Fruit fly (Drosophila melanogaster) whole organism, embryonic: ENCODE results near the gene CG6163.

Experiments used
- Atf6 ChIP-seq: fragments of 200-800 bp; sonication (Bioruptor generic); IDR thresholded peaks from 2 replicates; pipeline ENCODE4 v1.3.6; 2022; ENCODE audit warnings: missing biosample characterization, missing genetic modification characterization
- CG10321 ChIP-seq: fragments of 200-800 bp; sonication (Bioruptor generic); IDR thresholded peaks from 2 replicates; pipeline ENCODE4 v1.3.6; 2022; ENCODE audit warnings: missing biosample characterization, missing genetic modification characterization
- CG10366 ChIP-seq: fragments of 200-800 bp; sonication (Bioruptor generic); IDR thresholded peaks from 2 replicates; pipeline ENCODE4 v1.3.6; 2022; ENCODE audit warnings: missing biosample characterization, missing genetic modification characterization
- CG11723 ChIP-seq: fragments of 200-800 bp; sonication (Bioruptor generic); optimal IDR thresholded peaks from 2 replicates; lab custom pipeline; 2017; ENCODE audit warnings: missing biosample characterization, mild to moderate bottlenecking, missing genetic modification characterization
- CG13287 ChIP-seq: fragments of 200-800 bp; sonication (Bioruptor generic); IDR thresholded peaks from 2 replicates; pipeline ENCODE4 v1.3.6; 2022; ENCODE audit warnings: missing biosample characterization, missing genetic modification characterization; ENCODE audit not compliant: partially characterized antibody
- CG13624 ChIP-seq: fragments of 200-800 bp; sonication (Bioruptor generic); optimal IDR thresholded peaks from 2 replicates; lab custom pipeline; 2016; ENCODE audit warnings: missing biosample characterization, missing genetic modification characterization
- CG13894 ChIP-seq: fragments of 200-800 bp; sonication (Bioruptor generic); optimal IDR thresholded peaks from 3 replicates; lab custom pipeline; 2018; ENCODE audit warnings: missing biosample characterization, mild to moderate bottlenecking, missing genetic modification characterization, moderate library complexity
- CG15696 ChIP-seq: fragments of 200-800 bp; sonication (Bioruptor generic); optimal IDR thresholded peaks from 2 replicates; lab custom pipeline; 2019; ENCODE audit warnings: missing biosample characterization, mild to moderate bottlenecking, missing genetic modification characterization, moderate library complexity
- CG1603 ChIP-seq: fragments of 200-800 bp; sonication (Bioruptor generic); optimal IDR thresholded peaks from 2 replicates; lab custom pipeline; 2019; ENCODE audit warnings: missing biosample characterization, mild to moderate bottlenecking, missing genetic modification characterization, moderate library complexity
- CG2120 ChIP-seq: fragments of 200-800 bp; sonication (Bioruptor generic); optimal IDR thresholded peaks from 3 replicates; lab custom pipeline; 2016; ENCODE audit warnings: missing biosample characterization, missing genetic modification characterization
- CG2678 ChIP-seq: fragments of 200-800 bp; sonication (Bioruptor generic); optimal IDR thresholded peaks from 3 replicates; lab custom pipeline; 2019; ENCODE audit warnings: missing biosample characterization, mild to moderate bottlenecking, missing genetic modification characterization, moderate library complexity
- CG2712 ChIP-seq: fragments of 200-800 bp; optimal IDR thresholded peaks from 3 replicates; lab custom pipeline; 2019; ENCODE audit warnings: missing biosample characterization, mild to moderate bottlenecking, missing genetic modification characterization, moderate library complexity
- CG3163 ChIP-seq: fragments of 200-800 bp; sonication (Bioruptor generic); optimal IDR thresholded peaks from 3 replicates; lab custom pipeline; 2016; ENCODE audit warnings: missing biosample characterization, missing genetic modification characterization
- CG32532 ChIP-seq: fragments of 200-800 bp; sonication (Bioruptor generic); IDR thresholded peaks from 2 replicates; pipeline ENCODE4 v1.3.6; 2022; ENCODE audit warnings: missing biosample characterization, missing genetic modification characterization
- CG34224 ChIP-seq: fragments of 200-800 bp; sonication (Bioruptor generic); IDR thresholded peaks from 3 replicates; pipeline ENCODE4 v1.3.6; 2022; ENCODE audit warnings: missing biosample characterization, missing genetic modification characterization; ENCODE audit not compliant: partially characterized antibody
- CG9727 ChIP-seq: fragments of 200-800 bp; sonication (Bioruptor generic); optimal IDR thresholded peaks from 3 replicates; lab custom pipeline; 2017; ENCODE audit warnings: missing biosample characterization, mild to moderate bottlenecking, missing genetic modification characterization
- D19A ChIP-seq: fragments of 200-800 bp; optimal IDR thresholded peaks from 3 replicates; lab custom pipeline; 2019; ENCODE audit warnings: missing biosample characterization, mild to moderate bottlenecking, missing genetic modification characterization, moderate library complexity
- Dfd ChIP-seq, 2 experiments: fragments of >200 bp; optimal IDR thresholded peaks; 2 replicates each; lab custom pipeline; 2017; ENCODE audit warnings: missing biosample characterization in 2 of 2, missing genetic modification characterization in 2 of 2
- Dip3 ChIP-seq: fragments of 200-800 bp; sonication (Bioruptor generic); optimal IDR thresholded peaks from 3 replicates; lab custom pipeline; 2016; ENCODE audit warnings: missing biosample characterization, missing genetic modification characterization
- E2f2 ChIP-seq: fragments of 200-800 bp; sonication (Bioruptor generic); IDR thresholded peaks from 2 replicates; pipeline ENCODE4 v1.3.6; 2022; ENCODE audit warnings: missing biosample characterization, missing genetic modification characterization
- Elba2 ChIP-seq: fragments of 200-800 bp; sonication (Bioruptor generic); optimal IDR thresholded peaks from 3 replicates; lab custom pipeline; 2016; ENCODE audit warnings: missing biosample characterization, missing genetic modification characterization
- HmgD ChIP-seq: fragments of 200-800 bp; sonication (Bioruptor generic); optimal IDR thresholded peaks from 3 replicates; lab custom pipeline; 2016; ENCODE audit warnings: missing biosample characterization, missing genetic modification characterization
- Hmr ChIP-seq: fragments of 200-800 bp; sonication (Bioruptor generic); optimal IDR thresholded peaks from 3 replicates; lab custom pipeline; 2017; ENCODE audit warnings: mild to moderate bottlenecking, missing biosample characterization, missing genetic modification reagents, missing genetic modification characterization
- MBD-R2 ChIP-seq: fragments of 200-800 bp; sonication (Bioruptor generic); IDR thresholded peaks from 2 replicates; pipeline ENCODE4 v1.3.6; 2022; ENCODE audit warnings: missing biosample characterization, missing genetic modification characterization
- MTF-1 ChIP-seq: fragments of 200-800 bp; sonication (Bioruptor generic); optimal IDR thresholded peaks from 2 replicates; lab custom pipeline; 2018; ENCODE audit warnings: missing biosample characterization, mild to moderate bottlenecking, missing genetic modification characterization, borderline replicate concordance
- Meics ChIP-seq: fragments of 200-800 bp; sonication (Bioruptor generic); optimal IDR thresholded peaks from 2 replicates; lab custom pipeline; 2017; ENCODE audit warnings: missing biosample characterization, mild to moderate bottlenecking, missing genetic modification characterization
- Oaz ChIP-seq: fragments of 200-800 bp; sonication (Bioruptor generic); IDR thresholded peaks from 2 replicates; pipeline ENCODE4 v1.3.6; 2022; ENCODE audit warnings: missing biosample characterization, missing genetic modification characterization
- Ptx1 ChIP-seq: fragments of 200-800 bp; sonication (Bioruptor generic); IDR thresholded peaks from 2 replicates; pipeline ENCODE4 v1.3.6; 2022; ENCODE audit warnings: missing biosample characterization, missing genetic modification characterization
- Scr ChIP-seq: fragments of 200-800 bp; sonication (Bioruptor generic); IDR thresholded peaks from 2 replicates; pipeline ENCODE4 v1.3.6; 2022; ENCODE audit warnings: missing biosample characterization, missing genetic modification characterization; ENCODE audit not compliant: partially characterized antibody
- Vsx1 ChIP-seq: fragments of 200-800 bp; sonication (Bioruptor generic); optimal IDR thresholded peaks from 2 replicates; lab custom pipeline; 2017; ENCODE audit warnings: missing biosample characterization, mild to moderate bottlenecking, missing genetic modification characterization, missing genetic modification reagents
- Xbp1 ChIP-seq: fragments of 200-800 bp; sonication (Bioruptor generic); optimal IDR thresholded peaks from 3 replicates; lab custom pipeline; 2016; ENCODE audit warnings: missing biosample characterization, mild to moderate bottlenecking, missing genetic modification characterization
- al ChIP-seq: fragments of 200-800 bp; sonication (Bioruptor generic); IDR thresholded peaks from 2 replicates; pipeline ENCODE4 v1.3.6; 2022; ENCODE audit warnings: missing biosample characterization, missing genetic modification characterization
- ap ChIP-seq: fragments of 200-800 bp; sonication (Bioruptor generic); IDR thresholded peaks from 2 replicates; pipeline ENCODE4 v1.3.6; 2022; ENCODE audit warnings: missing biosample characterization, missing genetic modification characterization
- ato ChIP-seq: fragments of 200-800 bp; sonication (Bioruptor generic); IDR thresholded peaks from 2 replicates; pipeline ENCODE4 v1.3.6; 2022; ENCODE audit warnings: missing biosample characterization, missing genetic modification characterization; ENCODE audit not compliant: partially characterized antibody
- bcd ChIP-seq: fragments of 200-800 bp; sonication (Bioruptor generic); optimal IDR thresholded peaks from 2 replicates; lab custom pipeline; 2017; ENCODE audit warnings: missing biosample characterization, mild to moderate bottlenecking, missing genetic modification characterization
- caup ChIP-seq: fragments of 200-800 bp; sonication (Bioruptor generic); optimal IDR thresholded peaks from 3 replicates; lab custom pipeline; 2017; ENCODE audit warnings: missing biosample characterization, mild to moderate bottlenecking, missing genetic modification characterization, moderate library complexity; ENCODE audit not compliant: severe bottlenecking
- crc ChIP-seq: fragments of 200-800 bp; sonication (Bioruptor generic); optimal IDR thresholded peaks from 2 replicates; lab custom pipeline; 2016; ENCODE audit warnings: missing biosample characterization, missing genetic modification characterization
- danr ChIP-seq: fragments of 200-800 bp; sonication (Bioruptor generic); IDR thresholded peaks from 2 replicates; pipeline ENCODE4 v1.3.6; 2022; ENCODE audit warnings: missing biosample characterization, missing genetic modification characterization
- dm ChIP-seq: fragments of 200-800 bp; sonication (Bioruptor generic); optimal IDR thresholded peaks from 3 replicates; lab custom pipeline; 2016; ENCODE audit warnings: missing biosample characterization, missing genetic modification characterization
- dmrt99B ChIP-seq: fragments of 200-800 bp; sonication (Bioruptor generic); optimal IDR thresholded peaks from 2 replicates; lab custom pipeline; 2018; ENCODE audit warnings: missing biosample characterization, mild to moderate bottlenecking, missing genetic modification characterization, moderate library complexity
- esg ChIP-seq: fragments of 200-800 bp; sonication (Bioruptor generic); conservative IDR thresholded peaks from 2 replicates; pipeline ENCODE4 v1.3.6; 2022; ENCODE audit warnings: missing biosample characterization, missing genetic modification characterization
- ewg ChIP-seq: fragments of 200-800 bp; sonication (Bioruptor generic); optimal IDR thresholded peaks from 3 replicates; lab custom pipeline; 2017; ENCODE audit warnings: mild to moderate bottlenecking, missing biosample characterization, missing genetic modification reagents, missing genetic modification characterization
- exex ChIP-seq: fragments of 200-800 bp; sonication (Bioruptor generic); optimal IDR thresholded peaks from 4 replicates; lab custom pipeline; 2018; ENCODE audit warnings: missing biosample characterization, mild to moderate bottlenecking, missing genetic modification characterization, moderate library complexity
- gfzf ChIP-seq: fragments of 200-800 bp; sonication (Bioruptor generic); optimal IDR thresholded peaks from 2 replicates; lab custom pipeline; 2016; ENCODE audit warnings: missing biosample characterization, mild to moderate bottlenecking, missing genetic modification characterization, moderate library complexity
- lov ChIP-seq, 2 experiments: fragments of 200-800 bp in 1 of 2; fragments of >200 bp in 1 of 2; sonication (Bioruptor generic) in 1 of 2; IDR thresholded peaks in 1 of 2; optimal IDR thresholded peaks in 1 of 2; 2 replicates in 1 of 2; 3 replicates in 1 of 2; pipeline versions ENCODE4 v1.3.6 to Lab custom; 2017 to 2022; ENCODE audit warnings: missing biosample characterization in 1 of 2, missing genetic modification characterization in 1 of 2
- otp ChIP-seq: fragments of 200-800 bp; sonication (Bioruptor generic); IDR thresholded peaks from 3 replicates; pipeline ENCODE4, ENCODE4 v1.3.6; 2022; ENCODE audit warnings: missing biosample characterization, missing genetic modification characterization
- prd ChIP-seq, 3 experiments: fragments of >200 bp in 2 of 3; fragments of 200-800 bp in 1 of 3; sonication (Bioruptor generic) in 1 of 3; optimal IDR thresholded peaks in 2 of 3; IDR thresholded peaks in 1 of 3; 2 replicates in 2 of 3; 3 replicates in 1 of 3; pipeline versions ENCODE4 v1.3.6 to Lab custom; 2017 to 2022; ENCODE audit warnings: missing biosample characterization in 1 of 3, missing genetic modification characterization in 1 of 3
- sug ChIP-seq: fragments of 200-800 bp; optimal IDR thresholded peaks from 2 replicates; lab custom pipeline; 2019; ENCODE audit warnings: missing biosample characterization, mild to moderate bottlenecking, missing genetic modification characterization, moderate library complexity
- twi ChIP-seq: fragments of 200-800 bp; optimal IDR thresholded peaks from 2 replicates; lab custom pipeline; 2019; ENCODE audit warnings: missing biosample characterization, mild to moderate bottlenecking, missing genetic modification characterization, moderate library complexity

The CG6163 gene

DNA sequence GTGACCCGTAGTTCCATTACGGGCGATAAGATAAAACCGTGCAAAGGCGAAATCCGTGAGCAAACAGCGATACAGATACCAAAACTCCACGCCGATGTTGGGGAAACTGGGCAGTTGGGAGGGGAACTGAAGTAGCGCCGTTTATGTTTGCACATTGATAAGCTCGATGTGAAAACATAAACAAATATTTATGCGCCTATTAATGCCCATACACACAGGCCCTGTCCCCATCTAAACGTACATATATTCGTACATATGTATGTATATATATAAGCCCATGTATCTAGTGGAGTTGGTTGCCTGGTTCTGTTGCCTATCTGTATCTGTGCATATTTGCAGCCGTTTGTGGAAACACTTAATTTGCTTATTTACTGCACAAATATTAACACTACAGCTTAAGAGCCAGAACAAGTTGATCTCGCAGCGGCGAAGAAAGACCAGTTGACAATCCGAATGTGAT is 10.4 kb downstream of the CG6163 start (continued):
- TF ChIP-seq otp (GFP tag; lab: Robert Waterston, UW) (peak; percentile 80), CG9727 (GFP tag; lab: Kevin White, UChicago) (peak; percentile 88), CG2120 (GFP tag; lab: Kevin White, UChicago) (peak; percentile 43), ato (no peak), crc (GFP tag; lab: Kevin White, UChicago) (peak; percentile 29), Elba2 (GFP tag; lab: Kevin White, UChicago) (no peak), CG13624 (no peak), ap (GFP tag; lab: Robert Waterston, UW) (no peak), Meics (peak; percentile 76), dm (GFP tag; lab: Kevin White, UChicago) (no peak), Scr (GFP tag; lab: Robert Waterston, UW) (no peak; the same call in 1 of the 2 replicates), Oaz (GFP tag; lab: Robert Waterston, UW) (no peak), CG3163 (peak; percentile 24), Ptx1 (GFP tag; lab: Robert Waterston, UW) (peak; percentile 41; the same call in 1 of the 2 replicates), CG2712 (tag; lab: Kevin White, UChicago) (peak; percentile 71), E2f2 (GFP tag; lab: Robert Waterston, UW) (no peak), MTF-1 (GFP tag; lab: Kevin White, UChicago) (peak; percentile 90), Dip3 (GFP tag; lab: Kevin White, UChicago) (peak; percentile 15), CG10321 (GFP tag; lab: Robert Waterston, UW) (no peak), Xbp1 (GFP tag; lab: Kevin White, UChicago) (no peak), CG1603 (tag; lab: Kevin White, UChicago) (peak; percentile 82), CG13894 (tag; lab: Kevin White, UChicago) (peak; percentile 45), lov (optimal IDR thresholded peaks at IDR 0.05; lab: Kevin White, UChicago) (no peak), lov (GFP tag; IDR thresholded peaks at IDR 0.05; lab: Robert Waterston, UW) (peak; percentile 71; the same call in 1 of the 3 replicates), Hmr (GFP tag; lab: Kevin White, UChicago) (peak; percentile 82), esg (GFP tag; lab: Robert Waterston, UW) (no peak), CG2678 (tag; lab: Kevin White, UChicago) (peak; percentile 83), bcd (GFP tag; lab: Kevin White, UChicago) (peak; percentile 60), caup (peak; percentile 82), CG11723 (GFP tag; lab: Kevin White, UChicago) (peak; percentile 71), sug (tag; lab: Kevin White, UChicago) (peak; percentile 82), CG34224 (GFP tag; lab: Robert Waterston, UW) (no peak), CG15696 (tag; lab: Kevin White, UChicago) (peak; percentile 95), gfzf (GFP tag; lab: Kevin White, UChicago) (no peak), dmrt99B (tag; lab: Kevin White, UChicago) (peak; percentile 73), exex (peak; percentile 87), twi (tag; lab: Kevin White, UChicago) (peak; percentile 45), Dfd (GFP tag; optimal IDR thresholded peaks at IDR 0.05; lab: Kevin White, UChicago) (no peak), prd (optimal IDR thresholded peaks at IDR 0.05; lab: Kevin White, UChicago) (no peak), prd (GFP tag; IDR thresholded peaks at IDR 0.05; lab: Robert Waterston, UW) (peak; percentile 43; the same call in 2 of the 3 replicates), ewg (GFP tag; lab: Kevin White, UChicago) (peak; percentile 37), Vsx1 (GFP tag; lab: Kevin White, UChicago) (peak; percentile 87), CG10366 (GFP tag; lab: Robert Waterston, UW) (peak; percentile 13; the same call in 1 of the 2 replicates), HmgD (GFP tag; lab: Kevin White, UChicago) (no peak), al (GFP tag; lab: Robert Waterston, UW) (no peak), MBD-R2 (GFP tag; lab: Robert Waterston, UW) (no peak), CG32532 (peak; percentile 18; the same call in 1 of the 2 replicates), CG13287 (GFP tag; lab: Robert Waterston, UW) (no peak), Atf6 (GFP tag; lab: Robert Waterston, UW) (peak; percentile 72), D19A (tag; lab: Kevin White, UChicago) (peak; percentile 43), danr (GFP tag; lab: Robert Waterston, UW) (0 out of 2 replicates have a peak, but pooled peaks have one; percentile 43)
